Worm (Caenorhabditis elegans) whole organism, L3 larva: ENCODE measurements around the gene efhc-1.
A peak's percentile ranks its signal among the peaks of the same experiment; 100 is the strongest.

Experiments
- aly-2 ChIP-seq: fragments of 150-350 bp; optimal IDR thresholded peaks from 2 replicates; lab custom pipeline; 2014; ENCODE audit warnings: missing biosample characterization, missing genetic modification characterization
- ama-1 ChIP-seq: fragments of 150-350 bp; optimal IDR thresholded peaks from 2 replicates; lab custom pipeline; 2018
- ceh-28 ChIP-seq: fragments of 150-350 bp; optimal IDR thresholded peaks from 2 replicates; lab custom pipeline; 2014; ENCODE audit warnings: missing biosample characterization, missing genetic modification reagents, missing genetic modification characterization
- ceh-9 ChIP-seq: sonication (generic microtip); optimal IDR thresholded peaks from 2 replicates; lab custom pipeline; 2018; ENCODE audit warnings: missing biosample characterization, missing genetic modification characterization
- daf-12 ChIP-seq: fragments of 150-350 bp; optimal IDR thresholded peaks from 2 replicates; lab custom pipeline; 2014; ENCODE audit warnings: missing biosample characterization, missing genetic modification reagents, missing genetic modification characterization
- egl-27 ChIP-seq: sonication (generic microtip); optimal IDR thresholded peaks from 4 replicates; lab custom pipeline; 2017; ENCODE audit warnings: missing biosample characterization, missing genetic modification reagents, missing genetic modification characterization
- elt-1 ChIP-seq: fragments of 150-350 bp; optimal IDR thresholded peaks from 2 replicates; lab custom pipeline; 2014; ENCODE audit warnings: missing biosample characterization, missing genetic modification characterization
- elt-2 ChIP-seq: sonication (generic microtip); optimal IDR thresholded peaks from 2 replicates; lab custom pipeline; 2016; ENCODE audit warnings: missing genetic modification reagents, mild to moderate bottlenecking, missing genetic modification characterization, missing compliant biosample characterization
- elt-3 ChIP-seq, 3 experiments: fragments of 150-350 bp in 1 of 3; sonication (generic microtip) in 2 of 3; optimal IDR thresholded peaks; 2 replicates in 2 of 3; 4 replicates in 1 of 3; lab custom pipeline; 2014 to 2017; ENCODE audit warnings: missing biosample characterization in 3 of 3, missing genetic modification characterization in 3 of 3
- eor-1 ChIP-seq, 2 experiments: fragments of 150-350 bp; optimal IDR thresholded peaks; 2 replicates each; lab custom pipeline; 2014 to 2018; ENCODE audit warnings: missing biosample characterization in 2 of 2, missing genetic modification characterization in 2 of 2
- fkh-10 ChIP-seq: sonication (generic microtip); optimal IDR thresholded peaks from 2 replicates; lab custom pipeline; 2017; ENCODE audit warnings: missing biosample characterization, missing genetic modification reagents, missing genetic modification characterization
- fkh-2 ChIP-seq: fragments of 150-350 bp; optimal IDR thresholded peaks from 2 replicates; lab custom pipeline; 2014; ENCODE audit warnings: missing biosample characterization, missing genetic modification reagents, missing genetic modification characterization
- fos-1 ChIP-seq: fragments of 150-350 bp; optimal IDR thresholded peaks from 2 replicates; lab custom pipeline; 2014; ENCODE audit warnings: missing biosample characterization, missing genetic modification characterization
- hmg-11 ChIP-seq: sonication (generic microtip); optimal IDR thresholded peaks from 2 replicates; lab custom pipeline; 2016; ENCODE audit warnings: missing genetic modification characterization, missing compliant biosample characterization
- jun-1 ChIP-seq: fragments of 150-350 bp; optimal IDR thresholded peaks from 2 replicates; lab custom pipeline; 2014; ENCODE audit warnings: missing biosample characterization, missing genetic modification reagents, missing genetic modification characterization
- lin-15B ChIP-seq: fragments of 150-350 bp; optimal IDR thresholded peaks from 2 replicates; lab custom pipeline; 2014; ENCODE audit warnings: missing biosample characterization, missing genetic modification characterization
- lin-39 ChIP-seq: fragments of 150-350 bp; optimal IDR thresholded peaks from 2 replicates; lab custom pipeline; 2018; ENCODE audit warnings: missing biosample characterization, missing genetic modification reagents, missing genetic modification characterization
- mdl-1 ChIP-seq: fragments of 150-350 bp; optimal IDR thresholded peaks from 2 replicates; lab custom pipeline; 2014; ENCODE audit warnings: missing biosample characterization, missing genetic modification characterization
- mml-1 ChIP-seq: fragments of 150-350 bp; sonication (generic microtip); optimal IDR thresholded peaks from 3 replicates; lab custom pipeline; 2014; ENCODE audit warnings: missing biosample characterization, missing genetic modification characterization
- nfya-1 ChIP-seq: sonication (generic microtip); optimal IDR thresholded peaks from 2 replicates; lab custom pipeline; 2017; ENCODE audit warnings: missing genetic modification characterization, mild to moderate bottlenecking, missing compliant biosample characterization, antibody characterized with exemption, moderate library complexity; ENCODE audit not compliant: insufficient read depth
- nhr-11 ChIP-seq: fragments of 150-350 bp; optimal IDR thresholded peaks from 2 replicates; lab custom pipeline; 2014; ENCODE audit warnings: missing biosample characterization, missing genetic modification characterization
- nhr-12 ChIP-seq: fragments of 150-350 bp; optimal IDR thresholded peaks from 2 replicates; lab custom pipeline; 2014; ENCODE audit warnings: missing biosample characterization, missing genetic modification characterization
- nhr-23 ChIP-seq: fragments of 150-350 bp; optimal IDR thresholded peaks from 2 replicates; lab custom pipeline; 2014; ENCODE audit warnings: missing biosample characterization, missing genetic modification reagents, missing genetic modification characterization
- nhr-237 ChIP-seq: fragments of 150-350 bp; optimal IDR thresholded peaks from 2 replicates; lab custom pipeline; 2014; ENCODE audit warnings: missing biosample characterization, missing genetic modification characterization
- nhr-25 ChIP-seq: sonication (generic microtip); optimal IDR thresholded peaks from 2 replicates; lab custom pipeline; 2017; ENCODE audit warnings: missing biosample characterization, missing genetic modification characterization
- nhr-28 ChIP-seq: fragments of 150-350 bp; optimal IDR thresholded peaks from 2 replicates; lab custom pipeline; 2014; ENCODE audit warnings: missing biosample characterization, missing genetic modification characterization
- nhr-43 ChIP-seq: sonication (generic microtip); optimal IDR thresholded peaks from 2 replicates; lab custom pipeline; 2016; ENCODE audit warnings: mild to moderate bottlenecking, missing genetic modification characterization, missing compliant biosample characterization; ENCODE audit not compliant: poor library complexity, severe bottlenecking
- nhr-76 ChIP-seq: fragments of 150-350 bp; sonication (generic microtip); optimal IDR thresholded peaks from 5 replicates; lab custom pipeline; 2014; ENCODE audit warnings: missing biosample characterization, missing genetic modification characterization
- pha-4 ChIP-seq: fragments of 150-350 bp; optimal IDR thresholded peaks from 2 replicates; lab custom pipeline; 2014; ENCODE audit warnings: missing biosample characterization, missing genetic modification reagents, missing genetic modification characterization
- pqm-1 ChIP-seq: fragments of 150-350 bp; optimal IDR thresholded peaks from 2 replicates; lab custom pipeline; 2017; ENCODE audit warnings: missing biosample characterization, missing genetic modification characterization, inconsistent platforms
- sea-2 ChIP-seq: fragments of 150-350 bp; sonication (generic microtip); optimal IDR thresholded peaks from 4 replicates; lab custom pipeline; 2014; ENCODE audit warnings: missing biosample characterization, missing genetic modification reagents, missing genetic modification characterization
- snpc-4 ChIP-seq: fragments of 150-350 bp; optimal IDR thresholded peaks from 2 replicates; lab custom pipeline; 2014; ENCODE audit warnings: missing biosample characterization, missing genetic modification characterization
- tbx-2 ChIP-seq: sonication (generic microtip); optimal IDR thresholded peaks from 2 replicates; lab custom pipeline; 2016; ENCODE audit warnings: mild to moderate bottlenecking, missing genetic modification characterization, missing compliant biosample characterization
- unc-39 ChIP-seq: sonication (generic microtip); optimal IDR thresholded peaks from 4 replicates; lab custom pipeline; 2017; ENCODE audit warnings: missing biosample characterization, missing genetic modification characterization
- zag-1 ChIP-seq: fragments of 150-350 bp; optimal IDR thresholded peaks from 2 replicates; lab custom pipeline; 2014; ENCODE audit warnings: missing biosample characterization, missing genetic modification characterization
- ztf-11 ChIP-seq: fragments of 150-350 bp; optimal IDR thresholded peaks from 2 replicates; lab custom pipeline; 2014; ENCODE audit warnings: missing biosample characterization, missing genetic modification characterization
- ztf-4 ChIP-seq: fragments of 150-350 bp; optimal IDR thresholded peaks from 2 replicates; lab custom pipeline; 2014; ENCODE audit warnings: missing biosample characterization, missing genetic modification characterization

The efhc-1 gene

ce11 chrX:10319653-10320052, 38.5 kb upstream of the efhc-1 start:
- TF ChIP-seq mdl-1 (tag; lab: Kevin White, UChicago) (no peak), nhr-11 (tag; lab: Kevin White, UChicago) (no peak), fkh-2 (tag; lab: Kevin White, UChicago) (no peak), nhr-12 (no peak), sea-2 (GFP tag; lab: Kevin White, UChicago) (no peak), lin-39 (tag; lab: Kevin White, UChicago) (no peak), fos-1 (tag; lab: Kevin White, UChicago) (no peak), nhr-237 (tag; lab: Kevin White, UChicago) (no peak), aly-2 (tag; lab: Kevin White, UChicago) (no peak), pqm-1 (tag; lab: Kevin White, UChicago) (no peak)

- TF ChIP-seq unc-39 (tag; lab: Kevin White, UChicago) (no peak), elt-2 (tag; lab: Kevin White, UChicago) (no peak), fkh-10 (GFP tag; lab: Kevin White, UChicago) (no peak), nhr-76 (tag; lab: Kevin White, UChicago) (no peak), ceh-28 (tag; lab: Kevin White, UChicago) (no peak), nhr-237 (tag; lab: Kevin White, UChicago) (no peak), nhr-11 (tag; lab: Kevin White, UChicago) (no peak), nhr-28 (tag; lab: Kevin White, UChicago) (no peak), zag-1 (tag; lab: Kevin White, UChicago) (no peak), snpc-4 (tag; lab: Kevin White, UChicago) (no peak), fos-1 (tag; lab: Kevin White, UChicago) (no peak), lin-15B (tag; lab: Kevin White, UChicago) (no peak), fkh-2 (tag; lab: Kevin White, UChicago) (no peak), elt-1 (tag; lab: Kevin White, UChicago) (no peak), ceh-9 (tag; lab: Kevin White, UChicago) (no peak), ama-1 (no peak), tbx-2 (tag; lab: Kevin White, UChicago) (no peak), nhr-12 (no peak), aly-2 (tag; lab: Kevin White, UChicago) (no peak), hmg-11 (no peak)
Measured at ce11 chrX:10321401-10321800, 36.8 kb upstream of the efhc-1 start.

DNA sequence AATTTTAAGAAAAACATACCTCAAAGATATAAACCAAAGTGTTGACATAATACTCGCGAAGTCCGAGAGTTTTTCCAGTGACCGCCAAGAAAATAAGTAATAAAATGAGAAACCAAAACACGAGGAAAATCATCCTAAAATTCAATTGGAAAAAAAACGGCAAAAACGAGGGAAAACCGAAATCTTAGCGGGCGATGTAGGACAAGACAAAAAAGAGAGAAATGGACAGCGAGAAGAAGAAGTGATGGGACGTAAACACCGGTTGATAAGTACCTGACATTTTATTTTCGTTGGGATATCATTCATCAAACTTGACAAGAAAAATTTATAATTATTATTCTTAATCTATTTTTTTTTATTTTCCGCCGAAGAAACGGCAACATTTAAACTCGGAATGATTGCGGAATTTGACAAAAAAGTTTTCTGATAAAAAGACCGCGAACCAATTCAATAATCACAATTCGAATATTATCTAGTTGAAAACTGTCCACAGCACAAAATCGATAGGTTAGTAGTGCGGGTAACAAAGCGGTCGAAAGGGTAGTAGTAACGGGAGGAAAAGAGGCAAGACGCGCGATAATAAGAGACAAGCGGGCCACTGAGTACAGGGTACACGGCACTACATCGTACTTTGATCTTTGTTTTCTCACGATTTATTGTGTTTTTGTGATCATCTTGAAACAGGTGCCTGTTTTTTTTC, 30.7 kb upstream of the efhc-1 start, which contains the start of gene acl-5:
TSS of gene acl-5 (minus strand) at position 134 of the 700 bp plus-strand sequence.
- TF ChIP-seq ztf-4 (tag; lab: Kevin White, UChicago): no peak
- TF ChIP-seq ztf-11 (tag; lab: Kevin White, UChicago): no peak
- no peak for TF ChIP-seq fkh-2 (tag; lab: Kevin White, UChicago)
- no peak for TF ChIP-seq eor-1 (tag; optimal IDR thresholded peaks at IDR 0.05; lab: Kevin White, UChicago)
- TF ChIP-seq elt-3 (tag; optimal IDR thresholded peaks at IDR 0.05; lab: Kevin White, UChicago): no peak
- peak; percentile 75 for TF ChIP-seq elt-2 (tag; lab: Kevin White, UChicago)
- peak; percentile 19 for TF ChIP-seq pqm-1 (tag; lab: Kevin White, UChicago)
- TF ChIP-seq nhr-28 (tag; lab: Kevin White, UChicago): no peak
- TF ChIP-seq ceh-28 (tag; lab: Kevin White, UChicago): no peak
- no peak for TF ChIP-seq tbx-2 (tag; lab: Kevin White, UChicago)
- no peak for TF ChIP-seq hmg-11

ce11 chrX:10332035-10332614, 26.1 kb upstream of the efhc-1 start:
- TF ChIP-seq pha-4 (tag; lab: Kevin White, UChicago) (peak; percentile 44), nhr-11 (tag; lab: Kevin White, UChicago) (no peak), nhr-12 (no peak), ceh-28 (tag; lab: Kevin White, UChicago) (no peak), nhr-43 (tag; lab: Kevin White, UChicago) (peak; percentile 31), nhr-23 (peak; percentile 70), lin-39 (tag; lab: Kevin White, UChicago) (peak; percentile 42), mdl-1 (tag; lab: Kevin White, UChicago) (peak; percentile 30), eor-1 (tag; optimal IDR thresholded peaks at IDR 0.05; lab: Kevin White, UChicago) (no peak), pqm-1 (tag; lab: Kevin White, UChicago) (peak; percentile 63), mml-1 (tag; lab: Kevin White, UChicago) (peak; percentile 91), elt-3 (tag; optimal IDR thresholded peaks at IDR 0.05; lab: Kevin White, UChicago) (peak in 1 of 3 experiments; percentile 16), egl-27 (tag; lab: Kevin White, UChicago) (no peak), elt-2 (tag; lab: Kevin White, UChicago) (peak; percentile 85), jun-1 (peak; percentile 14), nhr-25 (tag; lab: Kevin White, UChicago) (peak; percentile 42), nfya-1 (tag; lab: Kevin White, UChicago) (peak; percentile 35), daf-12 (no peak)
